Fruit fly (Drosophila melanogaster) whole organism, prepupa: Measurements from ENCODE around the gene CG11563.

Experiments used
- Blimp-1 ChIP-seq: fragments of 200-800 bp; sonication (Bioruptor generic); optimal IDR thresholded peaks from 3 replicates; lab custom pipeline; 2017; ENCODE audit warnings: missing biosample characterization, missing genetic modification characterization, mild to moderate bottlenecking, moderate library complexity, missing genetic modification reagents
- CG10669 ChIP-seq: fragments of 200-800 bp; sonication (Bioruptor generic); optimal IDR thresholded peaks from 3 replicates; lab custom pipeline; 2018; ENCODE audit warnings: missing biosample characterization, mild to moderate bottlenecking, missing genetic modification characterization, moderate library complexity
- CG11294 ChIP-seq: fragments of 200-800 bp; sonication (Bioruptor generic); IDR thresholded peaks from 2 replicates; pipeline ENCODE4 v1.3.6; 2022; ENCODE audit warnings: missing biosample characterization, missing genetic modification characterization
- CG3032 ChIP-seq: fragments of 200-800 bp; optimal IDR thresholded peaks from 2 replicates; lab custom pipeline; 2019; ENCODE audit warnings: missing biosample characterization, mild to moderate bottlenecking, missing genetic modification characterization, moderate library complexity
- CG6792 ChIP-seq: fragments of 200-800 bp; sonication (Bioruptor generic); optimal IDR thresholded peaks from 3 replicates; lab custom pipeline; 2016; ENCODE audit warnings: missing biosample characterization, missing genetic modification characterization
- CG6854 ChIP-seq: fragments of 200-800 bp; sonication (Bioruptor generic); optimal IDR thresholded peaks from 2 replicates; lab custom pipeline; 2017; ENCODE audit warnings: missing biosample characterization, mild to moderate bottlenecking, missing genetic modification characterization
- CG7368 ChIP-seq: fragments of 200-800 bp; sonication (Bioruptor generic); optimal IDR thresholded peaks from 3 replicates; lab custom pipeline; 2016; ENCODE audit warnings: missing biosample characterization, missing genetic modification characterization
- CG8632 ChIP-seq: fragments of 200-800 bp; sonication (Bioruptor generic); optimal IDR thresholded peaks from 3 replicates; lab custom pipeline; 2016; ENCODE audit warnings: missing biosample characterization, missing genetic modification characterization
- Eip78C ChIP-seq: fragments of 200-800 bp; sonication (Bioruptor generic); peaks from one replicate; lab custom pipeline; 2016; ENCODE audit warnings: missing biosample characterization, missing genetic modification characterization
- Hr39 ChIP-seq: fragments of 200-800 bp; sonication (Bioruptor generic); optimal IDR thresholded peaks from 2 replicates; lab custom pipeline; 2016; ENCODE audit warnings: missing biosample characterization, missing genetic modification characterization
- Sox14 ChIP-seq: fragments of 200-800 bp; sonication (Bioruptor generic); optimal IDR thresholded peaks from 3 replicates; lab custom pipeline; 2016; ENCODE audit warnings: missing biosample characterization, missing genetic modification characterization

DNA sequence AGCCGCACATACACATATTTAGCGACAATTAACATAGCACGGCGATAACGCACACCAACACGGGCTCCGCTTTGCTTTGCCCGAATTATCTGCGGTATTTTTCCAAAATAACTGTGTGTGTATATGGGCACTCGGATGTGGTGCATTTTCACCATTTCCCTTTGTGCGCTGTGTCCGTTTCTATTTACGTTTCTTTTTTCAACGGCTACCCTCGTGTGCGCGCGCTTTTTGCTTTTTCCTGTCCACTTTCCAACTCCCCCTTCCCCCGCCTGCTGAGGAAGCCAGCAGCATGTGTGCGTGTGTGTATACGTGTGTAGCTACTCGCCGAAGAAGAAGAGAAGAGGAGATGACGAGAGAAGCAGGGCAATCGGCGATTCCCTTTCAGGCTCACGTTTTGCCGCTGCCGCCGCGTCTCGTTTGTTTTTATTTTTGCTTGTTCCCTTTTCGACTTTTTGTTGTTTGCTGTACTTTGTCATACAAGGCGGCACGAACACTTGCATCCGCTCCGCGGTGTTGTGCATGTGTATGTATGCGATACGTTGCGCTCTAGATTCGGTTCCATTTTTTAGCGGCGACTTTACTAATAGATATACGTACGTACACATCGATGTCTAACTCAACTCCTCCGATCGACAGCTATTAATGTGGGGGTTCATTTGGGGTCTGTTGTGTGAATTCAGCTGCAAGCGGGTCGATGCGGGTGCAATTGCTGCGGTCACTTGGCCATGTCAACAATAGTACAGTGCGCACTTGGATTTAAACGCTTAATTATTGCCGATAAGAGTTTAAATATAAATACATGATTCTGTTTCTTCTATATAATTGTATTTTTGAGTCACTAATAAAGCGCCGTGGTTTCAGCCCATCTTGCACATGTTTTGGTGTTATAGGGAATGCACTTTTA is 11.5 kb downstream of the CG11563 start:
- peak; percentile 35 for TF ChIP-seq CG10669 (GFP tag; lab: Kevin White, UChicago)
- peak; percentile 80 for TF ChIP-seq CG6854
- TF ChIP-seq CG7368 (GFP tag; lab: Kevin White, UChicago) = no peak
- peak; percentile 54 for TF ChIP-seq Sox14 (GFP tag; lab: Kevin White, UChicago)
- TF ChIP-seq CG8632 (GFP tag; lab: Kevin White, UChicago) = peak; percentile 5
- TF ChIP-seq Blimp-1 (GFP tag; lab: Kevin White, UChicago) = peak; percentile 38
- no peak for TF ChIP-seq Hr39 (GFP tag; lab: Kevin White, UChicago)
- TF ChIP-seq Eip78C (GFP tag; lab: Kevin White, UChicago) = peak; percentile 72
- no peak for TF ChIP-seq CG11294 (GFP tag; lab: Robert Waterston, UW)
- TF ChIP-seq CG3032 (tag; lab: Kevin White, UChicago) = peak; percentile 31
- TF ChIP-seq CG6792 = peak; percentile 1
